Worm (Caenorhabditis elegans): ENCODE measurements around the gene ugt-66.

The ugt-66 gene

DNA sequence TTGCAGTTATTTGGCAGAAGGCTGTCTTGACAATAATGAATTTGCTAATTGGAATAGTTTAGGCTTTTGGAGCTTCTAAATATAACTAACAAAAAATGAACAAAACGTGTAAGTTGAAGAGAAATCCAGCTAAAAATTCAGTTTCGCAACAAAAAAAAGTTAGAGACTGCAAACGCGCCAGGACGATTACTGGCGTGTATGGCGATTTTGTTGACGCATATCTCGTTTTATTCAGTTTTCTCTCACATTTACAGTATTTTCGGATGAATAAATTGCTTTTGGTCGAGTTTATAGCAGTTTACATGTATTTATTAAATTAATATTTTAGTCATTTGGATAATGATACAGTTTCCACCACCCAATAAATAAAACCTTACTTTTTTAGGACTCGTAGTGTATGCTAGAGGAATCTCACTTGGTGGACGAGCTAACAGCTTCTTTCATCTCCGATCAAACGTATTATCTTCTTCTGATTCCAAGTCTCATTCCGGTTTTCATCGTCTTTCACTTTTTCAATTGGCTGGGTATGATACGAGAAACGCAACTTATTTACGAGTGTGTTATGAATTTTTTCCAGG is 21.3 kb downstream of the ugt-66 start, which contains the start of the genes abcf-3 and F42A10.5:
Gene abcf-3 (plus strand): TSS at position 384 of the 578 bp plus-strand sequence.
Gene F42A10.5 (minus strand): TSS at position 458 of the 578 bp plus-strand sequence.
- TF ChIP-seq him-1 (tag; optimal IDR thresholded peaks at IDR 0.05) (no peak), W03F9.2 (tag; optimal IDR thresholded peaks at IDR 0.05) (peak; percentile 90)

DNA sequence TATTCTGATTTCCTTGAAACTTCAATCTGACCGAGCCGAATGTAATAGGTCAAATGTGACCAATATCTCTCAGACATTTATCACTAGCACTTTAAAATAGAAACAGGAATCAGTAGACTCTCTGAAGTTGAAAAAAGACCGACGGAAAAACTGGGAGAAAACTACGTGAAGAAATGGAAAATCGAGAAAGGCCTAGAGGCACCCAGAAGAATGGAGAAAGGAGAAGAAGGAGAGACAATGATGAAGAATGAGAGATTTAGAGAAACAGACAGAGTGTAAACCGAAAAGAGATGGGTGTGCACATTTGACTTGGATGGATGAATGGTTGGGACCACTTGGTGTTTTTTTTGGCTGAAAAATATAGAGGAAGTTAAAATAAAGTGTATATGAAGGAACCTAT is 24.3 kb downstream of the ugt-66 start:
- TF ChIP-seq W03F9.2 (tag; optimal IDR thresholded peaks at IDR 0.05) (peak; percentile 37), dao-5 (tag; optimal IDR thresholded peaks at IDR 0.05) (no peak), him-1 (tag; optimal IDR thresholded peaks at IDR 0.05) (no peak)

DNA sequence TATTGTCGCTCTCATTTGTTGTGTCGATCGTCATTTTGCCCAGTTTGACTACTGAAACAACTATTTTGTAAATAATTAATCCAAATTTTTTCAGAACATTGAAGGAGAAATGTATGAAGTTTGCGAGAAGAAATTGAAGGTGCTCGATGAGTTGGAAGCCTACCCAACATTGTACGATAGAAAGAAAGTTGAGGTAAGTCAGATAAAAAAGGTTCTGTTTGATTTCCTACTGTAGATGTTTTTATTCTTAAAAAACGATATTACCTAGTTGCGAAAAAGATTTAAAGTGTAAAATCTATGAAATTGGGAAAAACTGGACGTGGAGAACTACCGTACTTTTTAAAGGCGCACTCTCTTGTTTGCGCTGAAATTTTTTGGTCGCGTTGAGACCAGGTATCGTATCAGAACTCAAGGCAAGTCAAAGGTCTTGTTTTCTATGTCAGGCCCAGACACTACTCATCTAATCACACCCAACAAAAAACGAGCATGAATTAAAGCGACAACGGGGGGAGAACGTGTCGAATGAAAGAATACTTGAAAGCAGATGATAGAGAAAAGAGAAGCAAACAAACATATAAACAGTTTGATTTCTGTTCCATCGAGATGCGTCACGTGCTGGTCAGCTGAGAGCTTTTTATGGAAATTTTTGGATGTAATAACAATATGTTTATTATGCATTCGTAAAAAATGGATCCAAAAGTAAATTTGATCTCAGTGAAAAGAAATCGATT is 25.7 kb downstream of the ugt-66 start, which contains the start of gene efk-1:
Gene efk-1 (minus strand): TSS at position 51 of the 731 bp plus-strand sequence.
- no peak for TF ChIP-seq him-1 (tag; optimal IDR thresholded peaks at IDR 0.05)
- no peak for TF ChIP-seq dao-5 (tag; optimal IDR thresholded peaks at IDR 0.05)
- TF ChIP-seq W03F9.2 (tag; optimal IDR thresholded peaks at IDR 0.05), result peak; percentile 13

DNA sequence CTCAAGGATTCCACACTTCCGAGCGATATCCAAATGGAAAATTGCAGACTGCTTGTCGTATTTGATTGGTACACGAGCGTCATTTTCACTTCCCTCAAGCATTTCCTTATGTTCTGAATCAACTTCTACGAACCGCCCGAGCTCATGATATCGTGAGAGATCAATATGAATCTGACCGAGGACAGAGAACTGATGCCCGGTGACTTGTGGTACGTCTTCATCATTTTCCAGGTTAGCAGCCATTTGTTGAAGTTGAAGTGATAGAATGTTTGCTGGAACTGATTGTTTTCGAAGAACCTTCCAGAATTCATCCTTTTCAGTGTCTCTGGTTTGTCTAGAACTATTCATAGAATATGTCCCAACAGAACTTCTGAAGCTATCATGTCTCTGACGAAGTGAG is 27.7 kb downstream of the ugt-66 start:
- TF ChIP-seq W03F9.2 (tag; optimal IDR thresholded peaks at IDR 0.05) (no peak), him-1 (tag; optimal IDR thresholded peaks at IDR 0.05) (no peak), dao-5 (tag; optimal IDR thresholded peaks at IDR 0.05) (no peak)

DNA sequence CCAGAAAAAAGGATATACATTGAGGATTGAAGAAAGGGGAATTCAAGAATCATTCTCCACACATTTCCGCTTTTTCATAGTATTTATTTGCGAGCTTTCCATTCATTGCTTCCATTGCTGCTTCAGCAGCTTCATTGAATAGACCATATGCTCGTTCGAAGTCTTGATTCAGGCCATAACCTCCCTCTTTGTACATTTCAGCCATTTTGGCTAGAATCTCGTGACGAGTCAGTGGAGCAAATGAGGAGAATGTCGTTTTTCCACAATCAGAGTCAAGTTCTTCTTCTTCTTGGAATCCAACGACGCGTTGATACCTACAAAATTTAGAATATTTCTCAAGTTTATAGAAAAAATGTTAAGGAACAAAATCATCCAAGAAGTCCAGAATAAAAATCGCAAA is 29.1 kb downstream of the ugt-66 start:
- TF ChIP-seq W03F9.2 (tag; optimal IDR thresholded peaks at IDR 0.05) (no peak), dao-5 (tag; optimal IDR thresholded peaks at IDR 0.05) (no peak), him-1 (tag; optimal IDR thresholded peaks at IDR 0.05) (no peak)

DNA sequence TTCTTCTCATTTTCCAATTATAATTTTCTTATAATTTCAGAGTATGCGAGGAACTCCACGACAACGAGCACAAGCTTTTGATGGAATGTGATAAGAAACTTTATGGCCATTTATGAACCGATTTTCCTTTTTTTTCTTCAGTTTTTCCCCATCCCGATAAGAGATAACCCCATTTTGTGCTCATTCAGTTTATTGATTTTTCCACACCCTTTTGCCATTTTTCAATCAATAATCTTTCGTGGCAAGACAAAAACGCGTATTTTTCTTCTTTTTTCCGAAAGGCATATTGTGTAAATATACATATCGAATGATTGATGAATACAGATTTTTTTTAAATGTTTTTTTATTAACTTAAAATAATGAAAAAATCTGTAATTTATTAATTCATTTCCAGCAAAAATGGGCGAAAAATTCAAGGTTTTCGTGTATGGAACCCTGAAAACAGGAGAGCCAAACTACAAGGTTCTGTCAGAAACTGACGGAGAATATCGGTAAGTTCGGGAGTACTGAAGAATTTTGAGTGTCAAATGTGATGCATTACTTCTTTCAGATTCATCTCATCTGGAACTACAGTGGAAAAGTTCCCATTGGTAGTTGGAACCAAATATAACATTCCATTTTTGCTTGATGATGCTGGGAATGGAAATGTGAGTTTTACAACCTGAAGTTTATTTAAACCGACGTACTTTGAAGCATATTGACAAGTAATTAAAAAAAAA is 30.0 kb downstream of the ugt-66 start, which contains the start of gene F42A10.9:
Gene F42A10.9 (plus strand): TSS at position 321 of the 719 bp plus-strand sequence.
- no peak for TF ChIP-seq dao-5 (tag; optimal IDR thresholded peaks at IDR 0.05)
- no peak for TF ChIP-seq W03F9.2 (tag; optimal IDR thresholded peaks at IDR 0.05)
- no peak for TF ChIP-seq him-1 (tag; optimal IDR thresholded peaks at IDR 0.05)

DNA sequence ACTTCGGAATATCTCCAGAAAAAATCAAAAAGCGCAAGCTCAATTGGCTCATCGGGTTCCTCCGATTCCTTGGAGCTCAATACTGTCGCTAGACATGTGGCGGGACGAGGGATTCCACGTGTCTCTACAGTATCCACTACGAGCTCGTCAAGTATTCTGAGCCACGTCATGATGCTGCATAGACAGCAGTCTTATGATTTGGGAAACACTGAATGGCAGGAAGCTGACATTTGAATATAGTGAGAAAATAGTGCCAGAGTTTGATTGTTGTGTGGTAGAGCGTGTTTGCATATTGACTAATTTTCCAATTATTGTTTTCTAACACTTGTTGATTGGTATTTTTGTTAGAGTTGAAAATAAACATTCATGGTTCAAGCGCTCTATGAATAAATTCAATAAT is 31.0 kb downstream of the ugt-66 start:
- TF ChIP-seq dao-5 (tag; optimal IDR thresholded peaks at IDR 0.05) (no peak), him-1 (tag; optimal IDR thresholded peaks at IDR 0.05) (no peak), W03F9.2 (tag; optimal IDR thresholded peaks at IDR 0.05) (no peak)

DNA sequence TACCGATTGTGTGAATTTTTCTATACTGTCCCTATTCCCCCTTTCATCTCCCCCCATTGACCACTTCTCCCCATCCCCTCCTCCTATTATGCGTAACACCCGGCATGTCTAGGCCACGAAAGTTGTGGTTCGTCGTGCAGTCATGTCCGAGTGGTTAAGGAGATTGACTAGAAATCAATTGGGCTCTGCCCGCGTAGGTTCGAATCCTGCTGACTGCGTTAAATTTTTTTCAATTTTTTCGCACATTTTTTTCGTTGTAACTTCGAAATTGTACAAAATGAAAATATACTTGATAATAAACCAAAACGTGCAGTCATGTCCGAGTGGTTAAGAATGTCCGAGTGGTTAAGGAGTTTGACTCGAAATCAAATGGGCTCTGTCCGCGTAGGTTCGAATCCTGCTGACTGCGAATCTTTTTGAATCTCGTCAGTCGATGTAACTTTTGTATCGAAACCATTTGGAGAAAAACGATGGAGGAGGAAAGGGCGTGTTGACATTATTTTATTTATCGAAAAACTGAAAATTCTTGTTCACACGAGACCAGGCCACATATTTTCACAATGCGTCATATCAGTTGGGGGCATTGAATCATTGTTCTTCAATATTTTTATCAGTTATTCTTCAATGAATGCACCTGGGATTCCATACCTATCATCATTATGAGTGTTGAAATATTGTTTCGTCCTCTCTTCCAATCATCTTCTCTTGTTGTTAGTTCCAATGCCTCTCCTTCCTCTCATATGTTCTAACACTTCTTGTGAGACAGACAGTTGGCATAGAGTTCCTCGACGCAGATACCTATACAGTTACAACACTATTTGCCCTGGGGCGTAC is 35.5 kb downstream of the ugt-66 start, which contains the start of gene nfm-1:
Gene nfm-1 (plus strand): TSS at position 812 of the 834 bp plus-strand sequence.
- TF ChIP-seq dao-5 (tag; optimal IDR thresholded peaks at IDR 0.05), result no peak
- peak; percentile 46 for TF ChIP-seq him-1 (tag; optimal IDR thresholded peaks at IDR 0.05)
- peak; percentile 23 for TF ChIP-seq W03F9.2 (tag; optimal IDR thresholded peaks at IDR 0.05)

DNA sequence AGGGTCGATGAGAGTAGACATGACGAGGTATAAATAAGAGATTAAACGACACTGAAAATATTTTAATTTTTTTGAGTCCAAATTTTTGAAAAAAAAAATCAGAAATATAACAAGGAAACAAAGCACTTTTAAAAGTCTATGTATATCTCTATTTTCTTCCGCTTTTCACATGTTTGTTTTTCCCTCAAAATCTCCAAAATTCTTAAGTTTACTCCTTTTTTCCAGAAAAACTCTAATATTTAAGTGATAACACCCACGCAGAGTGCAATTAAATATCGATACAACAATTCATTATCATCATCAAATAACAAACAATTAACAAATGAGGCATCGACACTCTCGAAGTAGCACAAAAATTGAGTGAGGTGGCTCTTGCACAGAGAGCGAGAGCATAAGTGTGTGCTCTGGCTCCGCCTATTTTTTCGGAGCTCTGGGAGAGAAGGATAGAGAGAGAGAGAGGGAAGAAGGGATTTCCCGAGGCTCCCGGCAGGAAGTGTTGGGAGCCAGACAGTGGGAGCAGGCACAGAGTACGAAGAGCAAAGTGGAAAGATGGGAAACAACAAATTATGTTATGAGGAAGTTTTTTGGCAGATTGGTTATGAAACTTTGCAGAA is 36.6 kb downstream of the ugt-66 start, which contains the start of gene anmt-2:
Gene anmt-2 (minus strand): TSS at position 51 of the 614 bp plus-strand sequence.
- TF ChIP-seq dao-5 (tag; optimal IDR thresholded peaks at IDR 0.05) (no peak), him-1 (tag; optimal IDR thresholded peaks at IDR 0.05) (no peak), W03F9.2 (tag; optimal IDR thresholded peaks at IDR 0.05) (no peak)

DNA sequence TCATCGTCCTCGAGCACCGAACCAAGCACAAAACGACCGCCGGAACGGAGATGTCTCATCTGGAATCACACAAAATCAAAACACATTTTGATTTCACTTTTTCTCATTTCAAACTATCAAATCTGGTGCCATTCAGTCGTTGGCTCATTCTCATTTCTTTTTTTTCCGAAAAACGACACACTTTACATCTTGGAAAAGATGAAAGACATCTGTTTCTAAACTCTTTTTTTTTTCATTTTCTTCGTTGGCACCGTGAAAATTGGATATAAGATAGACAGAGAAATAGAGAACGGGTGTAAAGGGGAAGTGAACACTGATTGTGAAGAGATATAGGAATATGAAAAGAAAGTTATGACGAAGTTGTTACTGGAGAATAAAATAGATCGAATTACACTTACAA is 38.6 kb downstream of the ugt-66 start:
- TF ChIP-seq dao-5 (tag; optimal IDR thresholded peaks at IDR 0.05), result no peak
- no peak for TF ChIP-seq W03F9.2 (tag; optimal IDR thresholded peaks at IDR 0.05)
- TF ChIP-seq him-1 (tag; optimal IDR thresholded peaks at IDR 0.05), result no peak

DNA sequence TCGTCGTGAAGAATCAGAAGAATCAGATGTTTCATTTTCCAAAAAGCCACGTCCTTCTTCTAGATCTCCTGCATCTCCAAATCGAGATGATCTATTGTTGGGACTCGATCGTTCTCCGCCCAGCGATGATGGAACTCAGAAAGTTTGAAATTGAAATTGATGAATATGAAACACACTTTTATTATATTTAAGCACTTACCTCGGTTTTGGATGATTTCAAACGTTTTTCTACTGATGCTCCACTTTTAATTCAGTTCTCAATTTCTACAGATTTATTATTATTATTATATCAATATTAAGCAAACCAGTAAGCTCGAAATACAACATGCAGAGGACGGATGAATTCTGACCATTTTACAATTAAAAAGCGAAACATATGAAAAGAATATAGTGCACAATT is 39.8 kb downstream of the ugt-66 start:
- TF ChIP-seq dao-5 (tag; optimal IDR thresholded peaks at IDR 0.05) (no peak), him-1 (tag; optimal IDR thresholded peaks at IDR 0.05) (no peak), W03F9.2 (tag; optimal IDR thresholded peaks at IDR 0.05) (no peak)

DNA sequence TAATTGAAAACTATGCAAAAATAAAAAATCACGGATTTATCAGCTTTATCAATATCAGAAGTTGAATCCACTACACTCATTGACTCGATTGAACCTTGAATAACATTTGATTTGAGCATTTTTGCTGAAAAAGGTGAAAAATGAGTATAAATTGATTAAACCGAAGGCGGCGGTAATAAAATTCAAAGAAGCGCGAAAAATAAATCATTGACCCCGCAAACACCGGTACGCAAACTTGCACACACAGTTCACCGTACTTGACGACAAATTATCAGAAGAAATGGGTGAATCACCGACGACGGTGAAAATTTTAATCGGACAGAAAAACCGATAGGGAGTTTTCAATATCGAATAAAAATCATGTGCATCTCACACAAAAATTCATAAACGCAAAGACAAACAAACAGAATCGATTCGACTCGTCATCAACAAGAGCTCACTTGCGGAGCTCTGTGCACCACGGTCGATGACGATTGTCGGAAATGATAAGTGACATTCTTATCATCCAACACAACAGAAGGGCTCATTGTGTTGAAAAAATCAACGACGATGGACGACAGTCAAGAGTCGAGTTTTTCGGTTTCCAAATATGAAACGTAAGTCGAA is 44.8 kb downstream of the ugt-66 start, which contains the start of the genes wht-7 and Y42G9A.1:
Gene wht-7 (minus strand): TSS at position 131 of the 606 bp plus-strand sequence.
Gene Y42G9A.1 (plus strand): TSS at position 495 of the 606 bp plus-strand sequence.
- TF ChIP-seq him-1 (tag; optimal IDR thresholded peaks at IDR 0.05), result no peak
- peak; percentile 27 for TF ChIP-seq W03F9.2 (tag; optimal IDR thresholded peaks at IDR 0.05)

Data from whole organism, L4/young adult.